Worm (Caenorhabditis elegans): ENCODE measurements around the gene R08A2.7.

- TF ChIP-seq hmg-4 (GFP tag; optimal IDR thresholded peaks at IDR 0.05), result no peak
- no peak for TF ChIP-seq sea-1 (GFP tag; conservative IDR thresholded peaks at IDR 0.05)
- TF ChIP-seq ceh-36 (tag; optimal IDR thresholded peaks at IDR 0.05), result no peak
These were observed 3.6 kb upstream of the R08A2.7 start, which contains the start of gene R08A2.1 for ce11 chrV:14719491-14719890.

Measured in whole organism, early embryonic.